Fruit fly (Drosophila melanogaster) whole organism, pupa: ENCODE measurements around the gene Trs23.

Experiments
- CG10348 ChIP-seq: fragments of 200-800 bp; sonication (Bioruptor generic); IDR thresholded peaks from 2 replicates; pipeline ENCODE4 v1.3.6; 2022; ENCODE audit warnings: missing biosample characterization, missing genetic modification characterization
- CG12605 ChIP-seq: fragments of 200-800 bp; sonication (Bioruptor generic); IDR thresholded peaks from 2 replicates; pipeline ENCODE4 v1.3.6; 2022; ENCODE audit warnings: missing biosample characterization, missing genetic modification characterization
- CG13204 ChIP-seq: fragments of 200-800 bp; sonication (Bioruptor generic); optimal IDR thresholded peaks from 2 replicates; lab custom pipeline; 2018; ENCODE audit warnings: missing biosample characterization, mild to moderate bottlenecking, missing genetic modification characterization, moderate library complexity
- CG14655 ChIP-seq: fragments of 200-800 bp; sonication (Bioruptor generic); optimal IDR thresholded peaks from 3 replicates; lab custom pipeline; 2017; ENCODE audit warnings: mild to moderate bottlenecking, missing biosample characterization, missing genetic modification reagents, missing genetic modification characterization
- CG15710 ChIP-seq: fragments of 200-800 bp; sonication (Bioruptor generic); optimal IDR thresholded peaks from 2 replicates; lab custom pipeline; 2018; ENCODE audit warnings: missing biosample characterization, mild to moderate bottlenecking, missing genetic modification characterization, moderate library complexity
- CG17806 ChIP-seq: fragments of 200-800 bp; sonication (Bioruptor generic); optimal IDR thresholded peaks from 2 replicates; lab custom pipeline; 2018; ENCODE audit warnings: missing biosample characterization, mild to moderate bottlenecking, missing genetic modification characterization, moderate library complexity
- CG32121 ChIP-seq: fragments of 200-800 bp; sonication (Bioruptor generic); IDR thresholded peaks from 2 replicates; pipeline ENCODE4 v1.3.6; 2022; ENCODE audit warnings: missing biosample characterization, missing genetic modification characterization
- CG34367 ChIP-seq: fragments of 200-800 bp; sonication (Bioruptor generic); optimal IDR thresholded peaks from 2 replicates; lab custom pipeline; 2018; ENCODE audit warnings: missing biosample characterization, mild to moderate bottlenecking, missing genetic modification characterization
- CG4496 ChIP-seq: fragments of 200-800 bp; sonication (Bioruptor generic); IDR thresholded peaks from 3 replicates; pipeline ENCODE4 v1.3.6; 2022; ENCODE audit warnings: missing biosample characterization, missing genetic modification characterization
- CG8159 ChIP-seq: fragments of 200-800 bp; sonication (Bioruptor generic); optimal IDR thresholded peaks from 3 replicates; lab custom pipeline; 2018; ENCODE audit warnings: missing biosample characterization, mild to moderate bottlenecking, missing genetic modification characterization, moderate library complexity
- CG8301 ChIP-seq: fragments of 200-800 bp; sonication (Bioruptor generic); optimal IDR thresholded peaks from 2 replicates; lab custom pipeline; 2018; ENCODE audit warnings: missing biosample characterization, mild to moderate bottlenecking, missing genetic modification characterization
- CG9948 ChIP-seq: fragments of 200-800 bp; sonication (Bioruptor generic); optimal IDR thresholded peaks from 2 replicates; lab custom pipeline; 2018; ENCODE audit warnings: missing biosample characterization, mild to moderate bottlenecking, missing genetic modification characterization, moderate library complexity
- D1 ChIP-seq: fragments of 200-800 bp; sonication (Bioruptor generic); optimal IDR thresholded peaks from 2 replicates; lab custom pipeline; 2018; ENCODE audit warnings: missing biosample characterization, mild to moderate bottlenecking, missing genetic modification characterization, moderate library complexity
- EcR ChIP-seq: fragments of 200-800 bp; sonication (Bioruptor generic); optimal IDR thresholded peaks from 3 replicates; lab custom pipeline; 2019; ENCODE audit warnings: missing biosample characterization, missing genetic modification characterization, mild to moderate bottlenecking, moderate library complexity, missing genetic modification reagents
- Ets98B ChIP-seq: fragments of 200-800 bp; sonication (Bioruptor generic); IDR thresholded peaks from 2 replicates; pipeline ENCODE4 v1.3.6; 2022; ENCODE audit warnings: missing biosample characterization, missing genetic modification characterization
- Pif1A ChIP-seq: fragments of 200-800 bp; sonication (Bioruptor generic); optimal IDR thresholded peaks from 3 replicates; lab custom pipeline; 2016; ENCODE audit warnings: missing biosample characterization, missing genetic modification characterization
- Pif1B ChIP-seq: fragments of 200-800 bp; sonication (Bioruptor generic); optimal IDR thresholded peaks from 3 replicates; lab custom pipeline; 2016; ENCODE audit warnings: missing biosample characterization, missing genetic modification characterization
- Snoo ChIP-seq: fragments of 200-800 bp; sonication (Bioruptor generic); optimal IDR thresholded peaks from 3 replicates; lab custom pipeline; 2017; ENCODE audit warnings: missing biosample characterization, mild to moderate bottlenecking, missing genetic modification characterization, inconsistent platforms
- fd96Ca ChIP-seq: fragments of 200-800 bp; sonication (Bioruptor generic); IDR thresholded peaks from 3 replicates; pipeline ENCODE4 v1.3.6; 2022; ENCODE audit warnings: missing biosample characterization, missing genetic modification characterization
- gl ChIP-seq: fragments of 200-800 bp; sonication (Bioruptor generic); optimal IDR thresholded peaks from 2 replicates; lab custom pipeline; 2018; ENCODE audit warnings: missing biosample characterization, mild to moderate bottlenecking, missing genetic modification characterization
- rn ChIP-seq: fragments of 200-800 bp; sonication (Bioruptor generic); IDR thresholded peaks from 2 replicates; pipeline ENCODE4 v1.3.6; 2022; ENCODE audit warnings: missing biosample characterization, missing genetic modification characterization

Trs23 gene

dm6 chr2L:8715454-8715853 is 29.4 kb downstream of the Trs23 start:
- TF ChIP-seq EcR (GFP tag; lab: Kevin White, UChicago) = no peak
- TF ChIP-seq CG12605 (GFP tag; lab: Robert Waterston, UW) = no peak
- no peak for TF ChIP-seq rn (GFP tag; lab: Robert Waterston, UW)
- TF ChIP-seq fd96Ca = no peak
- no peak for TF ChIP-seq CG9948 (tag; lab: Kevin White, UChicago)
- no peak for TF ChIP-seq CG14655 (GFP tag; lab: Kevin White, UChicago)
- no peak for TF ChIP-seq gl (tag; lab: Kevin White, UChicago)
- TF ChIP-seq CG8301 (tag; lab: Kevin White, UChicago) = no peak
- TF ChIP-seq CG32121 (GFP tag; lab: Robert Waterston, UW) = no peak
- TF ChIP-seq CG15710 (tag; lab: Kevin White, UChicago) = no peak
- TF ChIP-seq Pif1B (GFP tag; lab: Kevin White, UChicago) = no peak
- TF ChIP-seq D1 = no peak
- TF ChIP-seq Ets98B (GFP tag; lab: Robert Waterston, UW) = no peak
- TF ChIP-seq CG10348 (GFP tag; lab: Robert Waterston, UW) = no peak

- TF ChIP-seq CG12605 (GFP tag; lab: Robert Waterston, UW) = no peak
- peak; percentile 3 for TF ChIP-seq EcR (GFP tag; lab: Kevin White, UChicago)
Measured at dm6 chr2L:8716383-8716782, 30.4 kb downstream of the Trs23 start.

- TF ChIP-seq CG12605 (GFP tag; lab: Robert Waterston, UW) (peak; percentile 78), Pif1A (GFP tag; lab: Kevin White, UChicago) (peak; percentile 72), CG8159 (tag; lab: Kevin White, UChicago) (peak; percentile 94), rn (GFP tag; lab: Robert Waterston, UW) (peak; percentile 55; the same call in 1 of the 2 replicates), fd96Ca (peak; percentile 80; the same call in 2 of the 3 replicates), CG13204 (peak; percentile 49), CG4496 (peak; percentile 77; the same call in 2 of the 3 replicates), gl (tag; lab: Kevin White, UChicago) (peak; percentile 37), Ets98B (GFP tag; lab: Robert Waterston, UW) (peak; percentile 76), CG8301 (tag; lab: Kevin White, UChicago) (peak; percentile 93), CG14655 (GFP tag; lab: Kevin White, UChicago) (peak; percentile 95), CG9948 (tag; lab: Kevin White, UChicago) (peak; percentile 93), CG15710 (tag; lab: Kevin White, UChicago) (peak; percentile 93), CG10348 (GFP tag; lab: Robert Waterston, UW) (peak; percentile 45; the same call in 1 of the 2 replicates), EcR (GFP tag; lab: Kevin White, UChicago) (peak; percentile 84), CG17806 (tag; lab: Kevin White, UChicago) (peak; percentile 87), Snoo (tag; lab: Kevin White, UChicago) (peak; percentile 84), Pif1B (GFP tag; lab: Kevin White, UChicago) (peak; percentile 78), CG32121 (GFP tag; lab: Robert Waterston, UW) (peak; percentile 76), CG34367 (peak; percentile 84), D1 (peak; percentile 95)
Measured at dm6 chr2L:8717618-8718336, 31.7 kb downstream of the Trs23 start.

dm6 chr2L:8719757-8720156 is 33.7 kb downstream of the Trs23 start:
- TF ChIP-seq Ets98B (GFP tag; lab: Robert Waterston, UW) = no peak
- TF ChIP-seq CG4496 = no peak
- no peak for TF ChIP-seq fd96Ca
- TF ChIP-seq CG15710 (tag; lab: Kevin White, UChicago) = no peak

- TF ChIP-seq CG14655 (GFP tag; lab: Kevin White, UChicago) (no peak), Pif1A (GFP tag; lab: Kevin White, UChicago) (no peak), CG8301 (tag; lab: Kevin White, UChicago) (no peak), Snoo (tag; lab: Kevin White, UChicago) (no peak), CG12605 (GFP tag; lab: Robert Waterston, UW) (no peak), CG34367 (no peak), D1 (no peak), CG17806 (tag; lab: Kevin White, UChicago) (no peak), gl (tag; lab: Kevin White, UChicago) (no peak), CG13204 (no peak), Pif1B (GFP tag; lab: Kevin White, UChicago) (no peak)
Measured at dm6 chr2L:8721028-8721427, 35.0 kb downstream of the Trs23 start.

dm6 chr2L:8732702-8733101 is 46.7 kb downstream of the Trs23 start:
- TF ChIP-seq Pif1B (GFP tag; lab: Kevin White, UChicago) (no peak), CG13204 (no peak), EcR (GFP tag; lab: Kevin White, UChicago) (no peak), fd96Ca (no peak), CG9948 (tag; lab: Kevin White, UChicago) (peak; percentile 6), CG34367 (no peak), CG15710 (tag; lab: Kevin White, UChicago) (no peak), Pif1A (GFP tag; lab: Kevin White, UChicago) (peak; percentile 7), Ets98B (GFP tag; lab: Robert Waterston, UW) (0 out of 2 replicates have a peak, but pooled peaks have one; percentile 27), CG32121 (GFP tag; lab: Robert Waterston, UW) (no peak), CG8301 (tag; lab: Kevin White, UChicago) (no peak), CG8159 (tag; lab: Kevin White, UChicago) (no peak), rn (GFP tag; lab: Robert Waterston, UW) (no peak), Snoo (tag; lab: Kevin White, UChicago) (no peak), CG14655 (GFP tag; lab: Kevin White, UChicago) (no peak), CG12605 (GFP tag; lab: Robert Waterston, UW) (no peak)
